Worm (Caenorhabditis elegans): Measurements from ENCODE around the gene F32A5.4.

Gene F32A5.4

DNA sequence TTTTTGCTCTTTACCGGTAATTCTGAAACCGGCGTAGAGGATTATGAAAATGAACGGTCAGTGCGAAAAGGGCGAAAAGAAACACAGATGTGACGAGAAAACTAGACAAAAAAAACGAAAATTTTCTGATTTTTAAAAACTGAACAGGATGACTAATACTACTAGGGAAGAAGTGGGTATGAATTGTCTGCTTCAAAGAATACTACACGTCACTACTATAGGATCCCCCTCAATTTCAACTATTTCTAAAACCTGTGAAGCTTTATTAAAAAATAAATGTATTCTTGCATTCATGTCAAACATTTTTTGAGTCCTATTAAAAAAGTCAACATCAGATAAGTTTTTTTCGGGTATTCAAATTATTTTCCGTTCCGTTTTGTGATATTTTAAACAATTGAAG lies 4.9 kb upstream of the F32A5.4 start:
- TF ChIP-seq unc-62 (GFP tag; optimal IDR thresholded peaks at IDR 0.05 in 1 of 2) (peak in 1 of 2 experiments; percentile 56), unc-62 (tag; optimal IDR thresholded peaks at IDR 0.05) (no peak), vab-7 (GFP tag; IDR thresholded peaks at IDR 0.05) (no peak), aha-1 (tag) (peak; percentile 55)

DNA sequence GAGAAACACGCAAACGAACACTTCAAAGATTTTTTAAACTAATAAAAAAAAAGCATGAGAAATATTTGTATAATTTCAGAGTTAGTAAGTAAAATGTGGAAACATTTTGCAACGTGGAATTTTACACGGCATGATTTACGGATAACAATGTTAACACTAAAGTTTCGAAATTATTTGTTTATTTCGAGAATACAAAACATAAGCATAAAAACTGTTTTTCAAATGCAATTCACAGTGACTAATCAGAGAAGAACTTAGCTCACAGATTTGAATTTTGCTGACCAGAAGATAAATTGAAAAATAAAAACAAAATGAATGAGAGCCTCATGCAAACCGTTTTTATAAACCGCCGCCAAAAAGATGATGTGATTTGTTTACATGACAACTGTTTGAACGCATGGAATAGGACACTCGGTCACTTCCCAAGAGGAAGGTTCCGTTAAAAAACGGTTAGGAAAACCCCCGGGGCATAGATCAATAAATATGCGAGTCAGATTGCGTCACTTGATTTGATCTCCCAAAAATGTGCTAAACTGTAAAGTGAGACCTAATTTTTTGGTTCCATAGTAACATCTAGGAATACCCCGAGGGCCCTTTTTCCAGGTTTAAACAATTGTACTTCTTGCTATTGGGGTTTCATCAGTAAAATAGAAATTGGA lies 3.0 kb upstream of the F32A5.4 start, which contains the start of gene clh-3:
TSS of gene clh-3 (minus strand) at position 51 of the 659 bp plus-strand sequence.
- TF ChIP-seq ctbp-1 (GFP tag; IDR thresholded peaks at IDR 0.05) (no peak), snpc-4 (tag; optimal IDR thresholded peaks at IDR 0.05) (no peak), ztf-7 (tag; optimal IDR thresholded peaks at IDR 0.05) (no peak), pqm-1 (tag; optimal IDR thresholded peaks at IDR 0.05) (no peak), madf-5 (GFP tag; IDR thresholded peaks at IDR 0.05) (no peak), ama-1 (optimal IDR thresholded peaks at IDR 0.05) (no peak), snpc-1.2 (GFP tag; IDR thresholded peaks at IDR 0.05) (no peak)

DNA sequence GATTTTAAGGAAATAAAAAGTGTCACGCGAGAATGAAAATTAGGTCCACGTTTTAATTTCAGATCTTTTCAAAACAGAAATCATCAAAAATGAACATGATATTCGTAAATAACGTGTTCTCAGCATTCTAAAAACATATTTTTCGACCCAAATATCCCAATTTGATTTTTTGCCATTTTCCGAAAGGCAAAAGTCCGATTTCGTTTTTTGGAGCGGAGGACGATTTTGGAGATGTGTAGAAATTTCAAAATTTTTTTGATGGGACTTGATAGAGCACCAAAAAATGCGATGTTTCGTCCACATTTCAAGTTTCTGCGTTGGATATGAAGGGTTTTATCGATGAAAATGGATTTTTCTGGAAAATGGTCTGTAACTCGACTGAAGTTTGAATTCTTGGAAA lies 1.7 kb downstream of the F32A5.4 start:
- TF ChIP-seq nhr-41 (GFP tag; IDR thresholded peaks at IDR 0.05) (no peak), nhr-102 (tag; optimal IDR thresholded peaks at IDR 0.05) (no peak), lin-15B (tag; optimal IDR thresholded peaks at IDR 0.05) (no peak), dmd-9 (GFP tag; IDR thresholded peaks at IDR 0.05) (no peak), lin-29 (GFP tag; IDR thresholded peaks at IDR 0.05) (0 out of 2 replicates have a peak, but pooled peaks have one; percentile 53), mdl-1 (tag; optimal IDR thresholded peaks at IDR 0.05) (peak in 1 of 2 experiments; percentile 1), zfp-2 (tag; optimal IDR thresholded peaks at IDR 0.05) (no peak), ceh-20 (GFP tag; IDR thresholded peaks at IDR 0.05) (no peak), vab-7 (GFP tag; IDR thresholded peaks at IDR 0.05) (no peak), jun-1 (tag; optimal IDR thresholded peaks at IDR 0.05) (no peak), lir-3 (tag; optimal IDR thresholded peaks at IDR 0.05) (no peak), lin-1 (GFP tag; IDR thresholded peaks at IDR 0.05) (no peak), zfp-3 (GFP tag; conservative IDR thresholded peaks at IDR 0.05) (peak; percentile 62; the same call in 1 of the 2 replicates), nhr-28 (tag; optimal IDR thresholded peaks at IDR 0.05) (no peak), pha-4 (GFP tag; IDR thresholded peaks at IDR 0.05) (peak; percentile 40; the same call in 1 of the 2 replicates), pha-4 (tag; optimal IDR thresholded peaks at IDR 0.05) (no peak), dpl-1 (GFP tag; optimal IDR thresholded peaks at IDR 0.05) (no peak), T26A8.4 (GFP tag; IDR thresholded peaks at IDR 0.05) (peak; percentile 72; the same call in 1 of the 2 replicates), ZK546.5 (tag; optimal IDR thresholded peaks at IDR 0.05) (no peak), cey-2 (tag; optimal IDR thresholded peaks at IDR 0.05; ENCODE audit: borderline replicate concordance, insufficient read depth) (no peak), gei-8 (GFP tag; optimal IDR thresholded peaks at IDR 0.05) (no peak), egl-27 (tag; optimal IDR thresholded peaks at IDR 0.05) (no peak), lsy-2 (tag; optimal IDR thresholded peaks at IDR 0.05) (peak in 1 of 2 experiments; percentile 9), ztf-11 (tag; optimal IDR thresholded peaks at IDR 0.05) (no peak), spr-1 (tag; optimal IDR thresholded peaks at IDR 0.05) (no peak), ceh-62 (tag; optimal IDR thresholded peaks at IDR 0.05) (no peak), dmd-6 (GFP tag; IDR thresholded peaks at IDR 0.05) (no peak), rbr-2 (tag; optimal IDR thresholded peaks at IDR 0.05) (no peak), nhr-6 (tag; optimal IDR thresholded peaks at IDR 0.05) (no peak), snpc-4 (tag; optimal IDR thresholded peaks at IDR 0.05) (no peak), F49E8.2 (tag; optimal IDR thresholded peaks at IDR 0.05; ENCODE audit: borderline replicate concordance) (no peak), ztf-7 (tag; optimal IDR thresholded peaks at IDR 0.05) (no peak), mep-1 (tag; optimal IDR thresholded peaks at IDR 0.05) (peak; percentile 5)
